Worm (Caenorhabditis elegans) whole organism, midembryonic: Measurements from ENCODE around the gene R10E4.9.

Experiments used
- T22C8.4 ChIP-seq: fragments of 200-800 bp; sonication (Bioruptor generic); IDR thresholded peaks from 2 replicates; pipeline ENCODE4 v1.3.6; 2022; ENCODE audit warnings: missing genetic modification characterization, missing compliant biosample characterization
- flt-1 ChIP-seq: fragments of 200-800 bp; sonication (Bioruptor generic); IDR thresholded peaks from 2 replicates; pipeline ENCODE4 v1.3.6; 2022; ENCODE audit warnings: missing genetic modification characterization, missing compliant biosample characterization
- ref-1 ChIP-seq: fragments of 200-800 bp; sonication (Bioruptor generic); conservative IDR thresholded peaks from 2 replicates; pipeline ENCODE4 v1.3.6; 2022; ENCODE audit warnings: missing genetic modification reagents, missing genetic modification characterization, missing compliant biosample characterization
- ztf-23 ChIP-seq: fragments of 200-800 bp; sonication (Bioruptor generic); IDR thresholded peaks from 2 replicates; pipeline ENCODE4 v1.3.6; 2022; ENCODE audit warnings: missing genetic modification reagents, missing genetic modification characterization, missing compliant biosample characterization

DNA sequence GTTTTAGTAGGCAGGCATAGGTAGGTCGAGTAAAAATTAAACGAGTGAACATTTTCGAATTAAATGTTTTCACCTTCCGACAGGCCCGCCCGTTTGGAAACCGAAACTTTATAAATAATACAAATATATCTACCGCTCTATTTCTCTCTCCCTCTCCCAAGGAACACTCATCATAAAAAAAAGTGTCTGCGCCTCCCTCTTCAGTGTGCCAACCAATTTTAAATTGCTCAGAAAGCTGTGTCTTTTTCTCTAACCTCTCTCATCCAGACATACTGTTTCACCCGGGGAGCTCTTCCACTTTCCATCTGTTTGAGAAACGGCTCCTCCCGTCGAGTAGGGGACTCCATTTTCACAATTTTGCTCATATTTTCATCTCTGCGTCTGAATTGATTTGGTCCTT lies 20.9 kb upstream of the R10E4.9 start:
- TF ChIP-seq flt-1 (GFP tag; lab: Robert Waterston, UW) (no peak), ztf-23 (GFP tag; lab: Robert Waterston, UW) (no peak), T22C8.4 (GFP tag; lab: Robert Waterston, UW) (no peak), ref-1 (GFP tag; lab: Robert Waterston, UW) (no peak)
